Worm (Caenorhabditis elegans): Measurements from ENCODE around the gene his-17.

DNA sequence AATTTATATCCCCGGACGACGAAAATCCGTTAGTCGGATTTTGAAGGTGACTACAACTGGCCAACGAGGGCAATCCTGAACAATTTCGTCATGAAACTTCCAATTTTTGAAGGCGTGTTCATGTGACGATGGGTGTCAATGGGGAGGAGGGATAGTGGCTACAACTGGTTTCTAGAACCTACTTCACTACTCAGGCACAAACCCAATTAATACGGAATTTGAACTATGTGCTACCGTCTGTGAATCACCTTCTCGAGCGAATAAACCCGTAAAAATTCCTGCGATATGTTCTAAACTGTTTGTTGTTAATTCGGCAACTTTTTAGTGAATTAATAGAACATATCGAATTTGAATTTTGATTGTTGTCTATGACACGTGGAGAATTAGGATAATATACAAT lies 29.9 kb upstream of the his-17 start:
- TF ChIP-seq dao-5 (tag; optimal IDR thresholded peaks at IDR 0.05) (no peak), him-1 (tag; optimal IDR thresholded peaks at IDR 0.05) (no peak)

All from whole organism, L4/young adult.